Fruit fly (Drosophila melanogaster) whole organism, embryonic: ENCODE measurements around the gene Ptth.

Experiments used
- Ada2b ChIP-seq: fragments of 200-800 bp; sonication (Bioruptor generic); IDR thresholded peaks from 2 replicates; pipeline ENCODE4 v1.3.6; 2022; ENCODE audit warnings: missing biosample characterization, missing genetic modification characterization
- Aef1 ChIP-seq: fragments of 200-800 bp; sonication (Bioruptor generic); IDR thresholded peaks from 3 replicates; pipeline ENCODE4 v1.3.6; 2022; ENCODE audit warnings: missing biosample characterization, missing genetic modification characterization
- B-H2 ChIP-seq: fragments of 200-800 bp; sonication (Bioruptor generic); optimal IDR thresholded peaks from 2 replicates; lab custom pipeline; 2018; ENCODE audit warnings: missing biosample characterization, mild to moderate bottlenecking, missing genetic modification characterization
- CG10267 ChIP-seq: fragments of 200-800 bp; sonication (Bioruptor generic); optimal IDR thresholded peaks from 2 replicates; lab custom pipeline; 2018; ENCODE audit warnings: missing biosample characterization, mild to moderate bottlenecking, missing genetic modification characterization, moderate library complexity
- CG10274 ChIP-seq: fragments of 200-800 bp; sonication (Bioruptor generic); optimal IDR thresholded peaks from 3 replicates; lab custom pipeline; 2017; ENCODE audit warnings: missing biosample characterization, mild to moderate bottlenecking, missing genetic modification characterization
- CG10462 ChIP-seq: fragments of 200-800 bp; sonication (Bioruptor generic); optimal IDR thresholded peaks from 2 replicates; lab custom pipeline; 2016; ENCODE audit warnings: missing biosample characterization, missing genetic modification characterization
- CG12769 ChIP-seq: fragments of 200-800 bp; sonication (Bioruptor generic); optimal IDR thresholded peaks from 2 replicates; lab custom pipeline; 2019; ENCODE audit warnings: missing biosample characterization, mild to moderate bottlenecking, missing genetic modification characterization, moderate library complexity
- CG1832 ChIP-seq: fragments of 200-800 bp; sonication (Bioruptor generic); optimal IDR thresholded peaks from 2 replicates; lab custom pipeline; 2017; ENCODE audit warnings: missing biosample characterization, mild to moderate bottlenecking, missing genetic modification characterization, inconsistent platforms
- CG2129 ChIP-seq: fragments of 200-800 bp; sonication (Bioruptor generic); IDR thresholded peaks from 2 replicates; pipeline ENCODE4 v1.3.6; 2022; ENCODE audit warnings: missing biosample characterization, missing genetic modification characterization; ENCODE audit not compliant: partially characterized antibody
- CG3407 ChIP-seq: fragments of 200-800 bp; sonication (Bioruptor generic); optimal IDR thresholded peaks from 2 replicates; lab custom pipeline; 2018; ENCODE audit warnings: missing biosample characterization, mild to moderate bottlenecking, missing genetic modification characterization
- CG6813 ChIP-seq: fragments of 200-800 bp; sonication (Bioruptor generic); optimal IDR thresholded peaks from 2 replicates; lab custom pipeline; 2017; ENCODE audit warnings: missing biosample characterization, missing genetic modification characterization, mild to moderate bottlenecking, moderate library complexity, missing genetic modification reagents
- CG7556 ChIP-seq: fragments of 200-800 bp; sonication (Bioruptor generic); optimal IDR thresholded peaks from 2 replicates; lab custom pipeline; 2017; ENCODE audit warnings: missing biosample characterization, mild to moderate bottlenecking, missing genetic modification characterization
- CG7963 ChIP-seq: fragments of 200-800 bp; sonication (Bioruptor generic); IDR thresholded peaks from 3 replicates; pipeline ENCODE4 v1.3.6; 2022; ENCODE audit warnings: missing biosample characterization, missing genetic modification characterization; ENCODE audit not compliant: partially characterized antibody
- CG8089 ChIP-seq: fragments of 200-800 bp; sonication (Bioruptor generic); optimal IDR thresholded peaks from 3 replicates; lab custom pipeline; 2016; ENCODE audit warnings: missing biosample characterization, missing genetic modification characterization
- CG9437 ChIP-seq: fragments of 200-800 bp; sonication (Bioruptor generic); optimal IDR thresholded peaks from 2 replicates; lab custom pipeline; 2018; ENCODE audit warnings: missing biosample characterization, mild to moderate bottlenecking, missing genetic modification characterization
- Chrac-16 ChIP-seq: fragments of 200-800 bp; sonication (Bioruptor generic); optimal IDR thresholded peaks from 3 replicates; lab custom pipeline; 2016; ENCODE audit warnings: missing biosample characterization, missing genetic modification characterization
- Dad ChIP-seq: fragments of 200-800 bp; sonication (Bioruptor generic); optimal IDR thresholded peaks from 3 replicates; lab custom pipeline; 2016; ENCODE audit warnings: missing biosample characterization, missing genetic modification characterization
- Dbx ChIP-seq: fragments of 200-800 bp; sonication (Bioruptor generic); IDR thresholded peaks from 3 replicates; pipeline ENCODE4 v1.3.6; 2022; ENCODE audit warnings: missing biosample characterization, missing genetic modification characterization
- Dll ChIP-seq: fragments of 200-800 bp; sonication (Bioruptor generic); IDR thresholded peaks from 4 replicates; pipeline ENCODE4 v1.3.6; 2022; ENCODE audit warnings: missing biosample characterization, missing genetic modification characterization; ENCODE audit not compliant: partially characterized antibody
- Hr39 ChIP-seq: fragments of >200 bp; optimal IDR thresholded peaks from 2 replicates; lab custom pipeline; 2017
- Hr78 ChIP-seq, 2 experiments: fragments of 200-800 bp in 1 of 2; fragments of >200 bp in 1 of 2; sonication (Bioruptor generic) in 1 of 2; optimal IDR thresholded peaks; 2 replicates each; lab custom pipeline; 2017 to 2019; ENCODE audit warnings: missing biosample characterization in 2 of 2, missing genetic modification characterization in 2 of 2, mild to moderate bottlenecking in 1 of 2, moderate library complexity in 1 of 2
- Mad ChIP-seq: fragments of 200-800 bp; sonication (Bioruptor generic); optimal IDR thresholded peaks from 2 replicates; lab custom pipeline; 2016; ENCODE audit warnings: missing biosample characterization, missing genetic modification characterization
- Max ChIP-seq: fragments of 200-800 bp; sonication (Bioruptor generic); optimal IDR thresholded peaks from 2 replicates; lab custom pipeline; 2016; ENCODE audit warnings: missing biosample characterization, mild to moderate bottlenecking, missing genetic modification characterization
- Myb ChIP-seq: fragments of 200-800 bp; sonication (Bioruptor generic); optimal IDR thresholded peaks from 2 replicates; lab custom pipeline; 2016; ENCODE audit warnings: missing biosample characterization, missing genetic modification characterization
- Nf-YB ChIP-seq: fragments of 200-800 bp; sonication (Bioruptor generic); optimal IDR thresholded peaks from 3 replicates; lab custom pipeline; 2019; ENCODE audit warnings: missing biosample characterization, mild to moderate bottlenecking, missing genetic modification characterization, moderate library complexity
- Opbp ChIP-seq: fragments of 200-800 bp; sonication (Bioruptor generic); IDR thresholded peaks from 3 replicates; pipeline ENCODE4 v1.3.6; 2022; ENCODE audit warnings: missing biosample characterization, missing genetic modification characterization; ENCODE audit not compliant: partially characterized antibody
- Poxn ChIP-seq: fragments of 200-800 bp; sonication (Bioruptor generic); IDR thresholded peaks from 2 replicates; pipeline ENCODE4 v1.3.6; 2022; ENCODE audit warnings: missing biosample characterization, missing genetic modification characterization
- Ptx1 ChIP-seq: fragments of 200-800 bp; sonication (Bioruptor generic); IDR thresholded peaks from 2 replicates; pipeline ENCODE4 v1.3.6; 2022; ENCODE audit warnings: missing biosample characterization, missing genetic modification characterization
- Ravus ChIP-seq: fragments of 200-800 bp; sonication (Bioruptor generic); IDR thresholded peaks from 2 replicates; pipeline ENCODE4 v1.3.6; 2022; ENCODE audit warnings: missing biosample characterization, missing genetic modification characterization
- amos ChIP-seq: fragments of 200-800 bp; sonication (Bioruptor generic); IDR thresholded peaks from 2 replicates; pipeline ENCODE4 v1.3.6; 2022; ENCODE audit warnings: missing biosample characterization, missing genetic modification characterization; ENCODE audit not compliant: partially characterized antibody
- ase ChIP-seq: fragments of 200-800 bp; sonication (Bioruptor generic); IDR thresholded peaks from 3 replicates; pipeline ENCODE4 v1.3.6; 2022; ENCODE audit warnings: missing biosample characterization, missing genetic modification characterization
- bab2 ChIP-seq: fragments of 200-800 bp; sonication (Bioruptor generic); optimal IDR thresholded peaks from 2 replicates; lab custom pipeline; 2016; ENCODE audit warnings: missing biosample characterization, missing genetic modification characterization
- bbx ChIP-seq: fragments of 200-800 bp; sonication (Bioruptor generic); IDR thresholded peaks from 2 replicates; pipeline ENCODE4 v1.3.6; 2022; ENCODE audit warnings: missing biosample characterization, missing genetic modification characterization; ENCODE audit not compliant: partially characterized antibody
- cwo ChIP-seq: fragments of 200-800 bp; sonication (Bioruptor generic); optimal IDR thresholded peaks from 3 replicates; lab custom pipeline; 2017; ENCODE audit warnings: missing biosample characterization, missing genetic modification characterization, mild to moderate bottlenecking, moderate library complexity, missing genetic modification reagents
- dm ChIP-seq: fragments of 200-800 bp; sonication (Bioruptor generic); optimal IDR thresholded peaks from 3 replicates; lab custom pipeline; 2016; ENCODE audit warnings: missing biosample characterization, missing genetic modification characterization
- ems ChIP-seq: fragments of 200-800 bp; sonication (Bioruptor generic); optimal IDR thresholded peaks from 3 replicates; lab custom pipeline; 2016; ENCODE audit warnings: missing biosample characterization, missing genetic modification characterization
- ftz-f1 ChIP-seq: fragments of 200-800 bp; sonication (Bioruptor generic); optimal IDR thresholded peaks from 2 replicates; lab custom pipeline; 2016; ENCODE audit warnings: missing biosample characterization, missing genetic modification characterization
- gro ChIP-seq: fragments of 200-800 bp; sonication (Bioruptor generic); optimal IDR thresholded peaks from 2 replicates; lab custom pipeline; 2016; ENCODE audit warnings: missing biosample characterization, missing genetic modification characterization
- h ChIP-seq: fragments of >200 bp; optimal IDR thresholded peaks from 2 replicates; lab custom pipeline; 2017
- hbn ChIP-seq: fragments of 200-800 bp; sonication (Bioruptor generic); IDR thresholded peaks from 2 replicates; pipeline ENCODE4 v1.3.6; 2022; ENCODE audit warnings: missing biosample characterization, missing genetic modification characterization; ENCODE audit not compliant: partially characterized antibody
- inv ChIP-seq: fragments of 200-800 bp; sonication (Bioruptor generic); IDR thresholded peaks from 2 replicates; pipeline ENCODE4 v1.3.6; 2022; ENCODE audit warnings: missing biosample characterization, missing genetic modification characterization; ENCODE audit not compliant: partially characterized antibody
- lilli ChIP-seq: fragments of 200-800 bp; sonication (Bioruptor generic); optimal IDR thresholded peaks from 3 replicates; lab custom pipeline; 2016; ENCODE audit warnings: missing biosample characterization, missing genetic modification characterization
- luna ChIP-seq: fragments of 200-800 bp; sonication (Bioruptor generic); optimal IDR thresholded peaks from 2 replicates; lab custom pipeline; 2016; ENCODE audit warnings: missing biosample characterization, missing genetic modification characterization
- pzg ChIP-seq: fragments of 200-800 bp; sonication (Bioruptor generic); optimal IDR thresholded peaks from 3 replicates; lab custom pipeline; 2018; ENCODE audit warnings: missing biosample characterization, mild to moderate bottlenecking, missing genetic modification characterization, moderate library complexity
- salm ChIP-seq: fragments of 200-800 bp; sonication (Bioruptor generic); optimal IDR thresholded peaks from 2 replicates; lab custom pipeline; 2018; ENCODE audit warnings: missing biosample characterization, mild to moderate bottlenecking, missing genetic modification characterization
- schlank ChIP-seq: fragments of 200-800 bp; sonication (Bioruptor generic); optimal IDR thresholded peaks from 2 replicates; lab custom pipeline; 2018; ENCODE audit warnings: missing biosample characterization, mild to moderate bottlenecking, missing genetic modification characterization
- sens ChIP-seq: fragments of 200-800 bp; sonication (Bioruptor generic); peaks from one replicate; lab custom pipeline; 2016; ENCODE audit warnings: missing biosample characterization, missing genetic modification characterization
- slp2 ChIP-seq: fragments of 200-800 bp; sonication (Bioruptor generic); optimal IDR thresholded peaks from 2 replicates; lab custom pipeline; 2016; ENCODE audit warnings: missing biosample characterization, missing genetic modification characterization
- tgo ChIP-seq: fragments of 200-800 bp; sonication (Bioruptor generic); IDR thresholded peaks from 3 replicates; pipeline ENCODE4 v1.3.6; 2022; ENCODE audit warnings: missing biosample characterization, missing genetic modification characterization
- tx ChIP-seq: fragments of 200-800 bp; sonication (Bioruptor generic); optimal IDR thresholded peaks from 2 replicates; lab custom pipeline; 2016; ENCODE audit warnings: missing biosample characterization, missing genetic modification characterization
- zen2 ChIP-seq: fragments of 200-800 bp; sonication (Bioruptor generic); IDR thresholded peaks from 3 replicates; pipeline ENCODE4 v1.3.6; 2022; ENCODE audit warnings: missing biosample characterization, missing genetic modification characterization; ENCODE audit not compliant: partially characterized antibody

The Ptth gene

dm6 chr2L:568030-568429 lies 8.7 kb downstream of the Ptth start, which contains the start of the genes Nle and Sf3b1 (continued):
- TF ChIP-seq Nf-YB (peak; percentile 6), Myb (GFP tag; lab: Kevin White, UChicago) (peak; percentile 9), Dbx (GFP tag; lab: Robert Waterston, UW) (no peak), ems (GFP tag; lab: Kevin White, UChicago) (peak; percentile 24), CG10267 (peak; percentile 80), Hr78 (GFP tag; optimal IDR thresholded peaks at IDR 0.05; lab: Kevin White, UChicago) (no peak), schlank (tag; lab: Kevin White, UChicago) (no peak), Dll (GFP tag; lab: Robert Waterston, UW) (peak; percentile 98), inv (peak; percentile 95), slp2 (peak; percentile 37), Dad (GFP tag; lab: Kevin White, UChicago) (peak; percentile 10), CG7963 (GFP tag; lab: Robert Waterston, UW) (peak; percentile 48; the same call in 1 of the 3 replicates), Chrac-16 (GFP tag; lab: Kevin White, UChicago) (peak; percentile 66), Poxn (GFP tag; lab: Robert Waterston, UW) (no peak), CG2129 (peak; percentile 93), Ravus (GFP tag; lab: Robert Waterston, UW) (no peak), Mad (GFP tag; lab: Kevin White, UChicago) (no peak), Hr39 (lab: Kevin White, UChicago) (no peak), Aef1 (GFP tag; lab: Robert Waterston, UW) (no peak), zen2 (GFP tag; lab: Robert Waterston, UW) (peak; percentile 72; the same call in 1 of the 3 replicates), CG6813 (GFP tag; lab: Kevin White, UChicago) (no peak), B-H2 (GFP tag; lab: Kevin White, UChicago) (no peak), bbx (GFP tag; lab: Robert Waterston, UW) (peak; percentile 84), Ptx1 (GFP tag; lab: Robert Waterston, UW) (0 out of 2 replicates have a peak, but pooled peaks have one; percentile 19), cwo (GFP tag; lab: Kevin White, UChicago) (peak; percentile 97), bab2 (GFP tag; lab: Kevin White, UChicago) (no peak), h (no peak), CG10274 (GFP tag; lab: Kevin White, UChicago) (no peak), ftz-f1 (GFP tag; lab: Kevin White, UChicago) (peak; percentile 20), Opbp (GFP tag; lab: Robert Waterston, UW) (peak; percentile 88), CG10462 (GFP tag; lab: Kevin White, UChicago) (peak; percentile 27), Ada2b (no peak), amos (GFP tag; lab: Robert Waterston, UW) (peak; percentile 91), hbn (peak; percentile 97), Max (GFP tag; lab: Kevin White, UChicago) (peak; percentile 89), luna (GFP tag; lab: Kevin White, UChicago) (no peak), CG7556 (GFP tag; lab: Kevin White, UChicago) (no peak), tgo (no peak), sens (GFP tag; lab: Kevin White, UChicago) (peak; percentile 80), lilli (peak; percentile 64), CG12769 (tag; lab: Kevin White, UChicago) (no peak), salm (no peak), pzg (peak; percentile 92), gro (peak; percentile 56), CG3407 (no peak), CG1832 (GFP tag; lab: Kevin White, UChicago) (no peak), CG8089 (GFP tag; lab: Kevin White, UChicago) (peak; percentile 5), tx (GFP tag; lab: Kevin White, UChicago) (no peak), dm (peak; percentile 89), CG9437 (GFP tag; lab: Kevin White, UChicago) (no peak), ase (no peak)
